Fruit fly (Drosophila melanogaster) whole organism, embryonic: ENCODE results near the gene CheB38b.

Experiments used
- Adf1 ChIP-seq: fragments of 200-800 bp; sonication (Bioruptor generic); IDR thresholded peaks from 2 replicates; pipeline ENCODE4 v1.3.6; 2022; ENCODE audit warnings: missing biosample characterization, missing genetic modification characterization
- Antp ChIP-seq: fragments of 200-800 bp; sonication (Bioruptor generic); optimal IDR thresholded peaks from 3 replicates; lab custom pipeline; 2016; ENCODE audit warnings: missing biosample characterization, missing genetic modification characterization
- Atf6 ChIP-seq: fragments of 200-800 bp; sonication (Bioruptor generic); IDR thresholded peaks from 2 replicates; pipeline ENCODE4 v1.3.6; 2022; ENCODE audit warnings: missing biosample characterization, missing genetic modification characterization
- CG10147 ChIP-seq: fragments of 200-800 bp; sonication (Bioruptor generic); optimal IDR thresholded peaks from 2 replicates; lab custom pipeline; 2019; ENCODE audit warnings: missing biosample characterization, mild to moderate bottlenecking, missing genetic modification characterization, moderate library complexity
- CG1024 ChIP-seq: fragments of 200-800 bp; sonication (Bioruptor generic); IDR thresholded peaks from 2 replicates; pipeline ENCODE4 v1.3.6; 2022; ENCODE audit warnings: missing biosample characterization, missing genetic modification characterization
- CG10321 ChIP-seq: fragments of 200-800 bp; sonication (Bioruptor generic); IDR thresholded peaks from 2 replicates; pipeline ENCODE4 v1.3.6; 2022; ENCODE audit warnings: missing biosample characterization, missing genetic modification characterization
- CG11504 ChIP-seq: fragments of 200-800 bp; sonication (Bioruptor generic); optimal IDR thresholded peaks from 3 replicates; lab custom pipeline; 2019; ENCODE audit warnings: missing biosample characterization, mild to moderate bottlenecking, missing genetic modification characterization, moderate library complexity
- CG12071 ChIP-seq: fragments of 200-800 bp; sonication (Bioruptor generic); optimal IDR thresholded peaks from 3 replicates; lab custom pipeline; 2018; ENCODE audit warnings: missing biosample characterization, mild to moderate bottlenecking, missing genetic modification characterization
- CG13775 ChIP-seq: fragments of 200-800 bp; sonication (Bioruptor generic); optimal IDR thresholded peaks from 3 replicates; lab custom pipeline; 2017; ENCODE audit warnings: missing biosample characterization, mild to moderate bottlenecking, missing genetic modification characterization
- CG1602 ChIP-seq: fragments of 200-800 bp; sonication (Bioruptor generic); optimal IDR thresholded peaks from 3 replicates; lab custom pipeline; 2016; ENCODE audit warnings: missing biosample characterization, missing genetic modification characterization
- CG16863 ChIP-seq: fragments of 200-800 bp; sonication (Bioruptor generic); optimal IDR thresholded peaks from 3 replicates; lab custom pipeline; 2016; ENCODE audit warnings: missing biosample characterization, missing genetic modification characterization
- CG17359 ChIP-seq: fragments of 200-800 bp; sonication (Bioruptor generic); optimal IDR thresholded peaks from 3 replicates; lab custom pipeline; 2018; ENCODE audit warnings: missing biosample characterization, mild to moderate bottlenecking, missing genetic modification characterization, moderate library complexity
- CG2129 ChIP-seq: fragments of 200-800 bp; sonication (Bioruptor generic); IDR thresholded peaks from 2 replicates; pipeline ENCODE4 v1.3.6; 2022; ENCODE audit warnings: missing biosample characterization, missing genetic modification characterization; ENCODE audit not compliant: partially characterized antibody
- CG2712 ChIP-seq: fragments of 200-800 bp; optimal IDR thresholded peaks from 3 replicates; lab custom pipeline; 2019; ENCODE audit warnings: missing biosample characterization, mild to moderate bottlenecking, missing genetic modification characterization, moderate library complexity
- CG31441 ChIP-seq: fragments of 200-800 bp; sonication (Bioruptor generic); IDR thresholded peaks from 2 replicates; pipeline ENCODE4 v1.3.6; 2022; ENCODE audit warnings: missing biosample characterization, missing genetic modification characterization
- CG34376 ChIP-seq: fragments of 200-800 bp; sonication (Bioruptor generic); optimal IDR thresholded peaks from 2 replicates; lab custom pipeline; 2018; ENCODE audit warnings: missing biosample characterization, mild to moderate bottlenecking, missing genetic modification characterization
- CG34422 ChIP-seq: fragments of 200-800 bp; sonication (Bioruptor generic); IDR thresholded peaks from 3 replicates; pipeline ENCODE4 v1.3.6; 2022; ENCODE audit warnings: missing biosample characterization, missing genetic modification characterization
- CG4730 ChIP-seq: fragments of 200-800 bp; sonication (Bioruptor generic); IDR thresholded peaks from 2 replicates; pipeline ENCODE4 v1.3.6; 2022; ENCODE audit warnings: missing biosample characterization, missing genetic modification characterization
- CG4854 ChIP-seq: fragments of 200-800 bp; sonication (Bioruptor generic); optimal IDR thresholded peaks from 2 replicates; lab custom pipeline; 2016; ENCODE audit warnings: missing biosample characterization, missing genetic modification characterization, inconsistent platforms
- CG6689 ChIP-seq: fragments of 200-800 bp; sonication (Bioruptor generic); IDR thresholded peaks from 2 replicates; pipeline ENCODE4 v1.3.6; 2022; ENCODE audit warnings: missing biosample characterization, missing genetic modification characterization
- CHES-1-like ChIP-seq: fragments of 200-800 bp; sonication (Bioruptor generic); optimal IDR thresholded peaks from 2 replicates; lab custom pipeline; 2016; ENCODE audit warnings: missing biosample characterization, missing genetic modification characterization
- CTCF ChIP-seq: fragments of 200-800 bp; sonication (Bioruptor generic); optimal IDR thresholded peaks from 2 replicates; lab custom pipeline; 2017; ENCODE audit warnings: missing biosample characterization, mild to moderate bottlenecking, missing genetic modification characterization, moderate library complexity
- CrebB ChIP-seq: fragments of 200-800 bp; sonication (Bioruptor generic); optimal IDR thresholded peaks from 3 replicates; lab custom pipeline; 2018; ENCODE audit warnings: missing biosample characterization, mild to moderate bottlenecking, missing genetic modification characterization
- Deaf1 ChIP-seq: fragments of 200-800 bp; optimal IDR thresholded peaks from 3 replicates; lab custom pipeline; 2019; ENCODE audit warnings: missing biosample characterization, mild to moderate bottlenecking, missing genetic modification characterization, moderate library complexity
- Drgx ChIP-seq: fragments of 200-800 bp; sonication (Bioruptor generic); IDR thresholded peaks from 2 replicates; pipeline ENCODE4 v1.3.6; 2022; ENCODE audit warnings: missing biosample characterization, missing genetic modification characterization
- Fer3 ChIP-seq: fragments of 200-800 bp; sonication (Bioruptor generic); optimal IDR thresholded peaks from 2 replicates; lab custom pipeline; 2018; ENCODE audit warnings: missing biosample characterization, mild to moderate bottlenecking, missing genetic modification characterization, moderate library complexity
- Hr39 ChIP-seq: fragments of >200 bp; optimal IDR thresholded peaks from 2 replicates; lab custom pipeline; 2017
- NfI ChIP-seq: fragments of 200-800 bp; sonication (Bioruptor generic); optimal IDR thresholded peaks from 3 replicates; lab custom pipeline; 2018; ENCODE audit warnings: missing biosample characterization, mild to moderate bottlenecking, missing genetic modification characterization, moderate library complexity
- Sox102F ChIP-seq: fragments of 200-800 bp; sonication (Bioruptor generic); optimal IDR thresholded peaks from 2 replicates; lab custom pipeline; 2018; ENCODE audit warnings: missing biosample characterization, mild to moderate bottlenecking, missing genetic modification characterization, moderate library complexity
- ase ChIP-seq: fragments of 200-800 bp; sonication (Bioruptor generic); IDR thresholded peaks from 3 replicates; pipeline ENCODE4 v1.3.6; 2022; ENCODE audit warnings: missing biosample characterization, missing genetic modification characterization
- bowl ChIP-seq: fragments of 200-800 bp; sonication (Bioruptor generic); IDR thresholded peaks from 2 replicates; pipeline ENCODE4 v1.3.6; 2022; ENCODE audit warnings: missing biosample characterization, missing genetic modification characterization
- btn ChIP-seq: fragments of 200-800 bp; sonication (Bioruptor generic); optimal IDR thresholded peaks from 2 replicates; lab custom pipeline; 2016; ENCODE audit warnings: missing biosample characterization, missing genetic modification characterization
- caup ChIP-seq: fragments of 200-800 bp; sonication (Bioruptor generic); optimal IDR thresholded peaks from 3 replicates; lab custom pipeline; 2017; ENCODE audit warnings: missing biosample characterization, mild to moderate bottlenecking, missing genetic modification characterization, moderate library complexity; ENCODE audit not compliant: severe bottlenecking
- crol ChIP-seq: fragments of 200-800 bp; sonication (Bioruptor generic); IDR thresholded peaks from 2 replicates; pipeline ENCODE4 v1.3.6; 2022; ENCODE audit warnings: missing biosample characterization, missing genetic modification characterization
- dati ChIP-seq: fragments of 200-800 bp; sonication (Bioruptor generic); IDR thresholded peaks from 2 replicates; pipeline ENCODE4 v1.3.6; 2022; ENCODE audit warnings: missing biosample characterization, missing genetic modification characterization
- emc ChIP-seq: fragments of 200-800 bp; sonication (Bioruptor generic); optimal IDR thresholded peaks from 2 replicates; lab custom pipeline; 2016; ENCODE audit warnings: missing biosample characterization, missing genetic modification characterization
- hbn ChIP-seq: fragments of 200-800 bp; sonication (Bioruptor generic); IDR thresholded peaks from 2 replicates; pipeline ENCODE4 v1.3.6; 2022; ENCODE audit warnings: missing biosample characterization, missing genetic modification characterization; ENCODE audit not compliant: partially characterized antibody
- hkb ChIP-seq, 2 experiments: fragments of 200-800 bp in 1 of 2; fragments of >200 bp in 1 of 2; sonication (Bioruptor generic) in 1 of 2; IDR thresholded peaks in 1 of 2; optimal IDR thresholded peaks in 1 of 2; 2 replicates each; pipeline versions ENCODE4 v1.3.6 to Lab custom; 2017 to 2022; ENCODE audit warnings: missing biosample characterization in 1 of 2, missing genetic modification characterization in 1 of 2
- hth ChIP-seq: fragments of >200 bp; optimal IDR thresholded peaks from 2 replicates; lab custom pipeline; 2017; ENCODE audit warnings: inconsistent platforms
- lola ChIP-seq, 3 experiments: fragments of >200 bp in 2 of 3; fragments of 200-800 bp in 1 of 3; sonication (Bioruptor generic) in 1 of 3; optimal IDR thresholded peaks; 2 replicates each; lab custom pipeline; 2017 to 2019; ENCODE audit warnings: missing biosample characterization in 3 of 3, missing genetic modification characterization in 3 of 3, mild to moderate bottlenecking in 1 of 3, moderate library complexity in 1 of 3
- org-1 ChIP-seq: fragments of 200-800 bp; sonication (Bioruptor generic); optimal IDR thresholded peaks from 2 replicates; lab custom pipeline; 2017; ENCODE audit warnings: missing biosample characterization, missing genetic modification characterization
- pan ChIP-seq, 4 experiments: fragments of >200 bp in 3 of 4; fragments of 200-800 bp in 1 of 4; sonication (Bioruptor generic) in 1 of 4; optimal IDR thresholded peaks in 3 of 4; IDR thresholded peaks in 1 of 4; 2 replicates each; pipeline versions ENCODE4 v1.3.6 to Lab custom; 2017 to 2022; ENCODE audit warnings: missing biosample characterization in 2 of 4, missing genetic modification characterization in 2 of 4, mixed read lengths in 1 of 4
- repo ChIP-seq: fragments of 200-800 bp; sonication (Bioruptor generic); optimal IDR thresholded peaks from 2 replicates; lab custom pipeline; 2016; ENCODE audit warnings: missing biosample characterization, missing genetic modification characterization
- ssp ChIP-seq: fragments of 200-800 bp; sonication (Bioruptor generic); IDR thresholded peaks from 2 replicates; pipeline ENCODE4 v1.3.6; 2022; ENCODE audit warnings: missing biosample characterization, missing genetic modification characterization
- tll ChIP-seq, 2 experiments: fragments of 200-800 bp in 1 of 2; fragments of >200 bp in 1 of 2; sonication (Bioruptor generic) in 1 of 2; optimal IDR thresholded peaks; 2 replicates each; lab custom pipeline; 2017 to 2019; ENCODE audit warnings: missing biosample characterization in 2 of 2, missing genetic modification characterization in 2 of 2, mild to moderate bottlenecking in 1 of 2, moderate library complexity in 1 of 2
- toy ChIP-seq: fragments of 200-800 bp; sonication (Bioruptor generic); IDR thresholded peaks from 2 replicates; pipeline ENCODE4 v1.3.6; 2022; ENCODE audit warnings: missing biosample characterization, missing genetic modification characterization
- trh ChIP-seq: fragments of 200-800 bp; sonication (Bioruptor generic); optimal IDR thresholded peaks from 2 replicates; lab custom pipeline; 2016; ENCODE audit warnings: missing biosample characterization, missing genetic modification characterization
- wek ChIP-seq: fragments of 200-800 bp; sonication (Bioruptor generic); optimal IDR thresholded peaks from 3 replicates; lab custom pipeline; 2018; ENCODE audit warnings: missing biosample characterization, mild to moderate bottlenecking, missing genetic modification characterization, moderate library complexity
- zen ChIP-seq: fragments of 200-800 bp; sonication (Bioruptor generic); optimal IDR thresholded peaks from 3 replicates; lab custom pipeline; 2018; ENCODE audit warnings: missing biosample characterization, mild to moderate bottlenecking, missing genetic modification characterization, moderate library complexity
- zfh2 ChIP-seq: fragments of 200-800 bp; sonication (Bioruptor generic); optimal IDR thresholded peaks from 2 replicates; lab custom pipeline; 2016; ENCODE audit warnings: missing biosample characterization, missing genetic modification characterization

Gene CheB38b

DNA sequence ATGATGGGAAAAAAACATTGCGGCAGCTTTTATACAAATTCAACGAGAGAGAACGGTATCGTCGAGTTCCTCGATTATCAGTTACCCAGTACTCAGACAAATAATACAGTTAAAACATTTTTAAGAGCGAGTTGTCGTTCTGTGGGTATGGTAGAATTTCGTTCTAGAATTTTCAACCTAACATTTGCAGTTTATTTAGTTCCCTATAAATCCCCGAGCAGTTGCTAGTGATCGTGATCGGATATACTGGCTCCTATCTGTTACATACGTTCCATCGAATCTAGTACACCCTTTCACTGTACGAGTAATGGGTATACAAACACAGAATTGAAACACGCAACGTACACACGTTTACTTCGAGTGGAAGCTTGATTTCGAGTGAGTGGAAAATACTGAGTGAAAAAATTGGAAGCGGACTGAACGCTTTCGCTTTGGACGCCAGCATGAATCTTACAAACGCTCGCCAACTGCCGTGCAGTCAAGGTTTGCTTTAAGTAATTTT lies 47.7 kb upstream of the CheB38b start, which contains the start of gene CG9338 (continued):
- TF ChIP-seq CHES-1-like (GFP tag; lab: Kevin White, UChicago) = peak; percentile 88
- TF ChIP-seq NfI (GFP tag; lab: Kevin White, UChicago) = peak; percentile 79
- peak in 1 of 3 experiments; percentile 57 for TF ChIP-seq lola (GFP tag; optimal IDR thresholded peaks at IDR 0.05; lab: Kevin White, UChicago)
- peak; percentile 88 for TF ChIP-seq ase (GFP tag; lab: Robert Waterston, UW)
- TF ChIP-seq Sox102F = peak; percentile 79
- peak; percentile 92 for TF ChIP-seq Drgx (GFP tag; lab: Robert Waterston, UW)
- TF ChIP-seq Fer3 (tag; lab: Kevin White, UChicago) = peak; percentile 91
- peak; percentile 84 for TF ChIP-seq CG11504 (tag; lab: Kevin White, UChicago)
- TF ChIP-seq CG17359 (tag; lab: Kevin White, UChicago) = peak; percentile 95
- no peak; the same call in none of the 2 replicates for TF ChIP-seq Adf1 (GFP tag; lab: Robert Waterston, UW)
- peak; percentile 82 for TF ChIP-seq toy
- no peak for TF ChIP-seq CG1024 (GFP tag; lab: Robert Waterston, UW)
- TF ChIP-seq CG2129 = no peak
- peak; percentile 56 for TF ChIP-seq ssp (GFP tag; lab: Robert Waterston, UW)
- peak; percentile 82 for TF ChIP-seq Antp (GFP tag; lab: Kevin White, UChicago)
- TF ChIP-seq CG1602 = peak; percentile 64
- TF ChIP-seq emc (GFP tag; lab: Kevin White, UChicago) = peak; percentile 27
- peak; percentile 31; the same call in 1 of the 2 replicates for TF ChIP-seq bowl
- TF ChIP-seq caup = peak; percentile 86
- TF ChIP-seq Atf6 = peak; percentile 81
- TF ChIP-seq Hr39 (lab: Kevin White, UChicago) = no peak
- TF ChIP-seq CG34376 (GFP tag; lab: Kevin White, UChicago) = peak; percentile 92
- peak; percentile 97 for TF ChIP-seq CG31441 (GFP tag; lab: Robert Waterston, UW)
- TF ChIP-seq repo (GFP tag; lab: Kevin White, UChicago) = peak; percentile 76
- TF ChIP-seq trh (GFP tag; lab: Kevin White, UChicago) = peak; percentile 42
- 0 out of 2 replicates have a peak, but pooled peaks have one; percentile 16 for TF ChIP-seq hbn (GFP tag; lab: Robert Waterston, UW)
- peak; percentile 91 for TF ChIP-seq CG12071 (GFP tag; lab: Kevin White, UChicago)
- TF ChIP-seq CG4730 = peak; percentile 88
- peak; percentile 97 for TF ChIP-seq CG2712 (tag; lab: Kevin White, UChicago)
- peak; percentile 84 for TF ChIP-seq zfh2
- peak; percentile 66 for TF ChIP-seq Deaf1
- TF ChIP-seq tll (GFP tag; optimal IDR thresholded peaks at IDR 0.05; lab: Kevin White, UChicago) = no peak
- no peak for TF ChIP-seq crol (GFP tag; lab: Robert Waterston, UW)
- no peak for TF ChIP-seq hth
- peak; percentile 84 for TF ChIP-seq zen
- peak; percentile 82 for TF ChIP-seq org-1
- peak; percentile 16; the same call in 1 of the 2 replicates for TF ChIP-seq CG10321
- TF ChIP-seq CG10147 (GFP tag; lab: Kevin White, UChicago) = peak; percentile 72
- peak; percentile 95 for TF ChIP-seq CG6689 (GFP tag; lab: Robert Waterston, UW)
- no peak for TF ChIP-seq hkb (optimal IDR thresholded peaks at IDR 0.05; lab: Kevin White, UChicago)
- TF ChIP-seq hkb (GFP tag; IDR thresholded peaks at IDR 0.05; lab: Robert Waterston, UW) = peak; percentile 83
- TF ChIP-seq CG34422 (GFP tag; lab: Robert Waterston, UW) = peak; percentile 94; the same call in 2 of the 3 replicates
- peak; percentile 76 for TF ChIP-seq CrebB
- peak; percentile 73 for TF ChIP-seq CG13775 (GFP tag; lab: Kevin White, UChicago)
- peak; percentile 71 for TF ChIP-seq CG4854
- peak; percentile 77 for TF ChIP-seq CG16863 (GFP tag; lab: Kevin White, UChicago)
- TF ChIP-seq dati (GFP tag; lab: Robert Waterston, UW) = peak; percentile 34; the same call in 1 of the 2 replicates
- peak; percentile 21 for TF ChIP-seq btn (GFP tag; lab: Kevin White, UChicago)
- peak; percentile 54 for TF ChIP-seq CTCF (GFP tag; lab: Kevin White, UChicago)
- peak; percentile 39 for TF ChIP-seq wek
- TF ChIP-seq pan (optimal IDR thresholded peaks at IDR 0.05; lab: Kevin White, UChicago) = no peak
- TF ChIP-seq pan (GFP tag; optimal IDR thresholded peaks at IDR 0.05 in 1 of 2, IDR thresholded peaks at IDR 0.05 in 1 of 2) = peak in 1 of 2 experiments; percentile 92
